Fruit fly (Drosophila melanogaster): ENCODE results near the gene CG42464.

Gene CG42464

dm6 chr2L:3675770-3676169 is 23.5 kb upstream of the CG42464 start (continued):
- TF ChIP-seq jing (GFP tag; optimal IDR thresholded peaks at IDR 0.05) (peak; percentile 33), CG8281 (tag; optimal IDR thresholded peaks at IDR 0.05) (no peak), Dp (GFP tag; optimal IDR thresholded peaks at IDR 0.05) (no peak), Mrtf (GFP tag; IDR thresholded peaks at IDR 0.05) (0 out of 3 replicates have a peak, but pooled peaks have one; percentile 23), CG42726 (GFP tag; IDR thresholded peaks at IDR 0.05; ENCODE audit: partially characterized antibody) (no peak), CG4424 (GFP tag; optimal IDR thresholded peaks at IDR 0.05) (peak; percentile 17), CG15073 (GFP tag; optimal IDR thresholded peaks at IDR 0.05) (no peak), gt (GFP tag; IDR thresholded peaks at IDR 0.05) (no peak), CG8765 (GFP tag; IDR thresholded peaks at IDR 0.05) (peak; percentile 55; the same call in 1 of the 2 replicates), CG6272 (GFP tag; IDR thresholded peaks at IDR 0.05) (no peak), CG10959 (GFP tag; IDR thresholded peaks at IDR 0.05) (peak; percentile 55), kah (GFP tag; optimal IDR thresholded peaks at IDR 0.05) (no peak), CG11696 (GFP tag; IDR thresholded peaks at IDR 0.05) (no peak), nmo (GFP tag; optimal IDR thresholded peaks at IDR 0.05) (peak; percentile 44), CG18262 (tag; optimal IDR thresholded peaks at IDR 0.05) (peak; percentile 53), dati (GFP tag; IDR thresholded peaks at IDR 0.05) (no peak), CG30431 (GFP tag; optimal IDR thresholded peaks at IDR 0.05) (peak; percentile 24), tap (tag; optimal IDR thresholded peaks at IDR 0.05) (peak; percentile 11), ase (GFP tag; IDR thresholded peaks at IDR 0.05) (0 out of 3 replicates have a peak, but pooled peaks have one; percentile 35), CG2875 (GFP tag; optimal IDR thresholded peaks at IDR 0.05) (peak; percentile 13), al (GFP tag; IDR thresholded peaks at IDR 0.05) (no peak), CG14441 (GFP tag; IDR thresholded peaks at IDR 0.05) (0 out of 2 replicates have a peak, but pooled peaks have one; percentile 20), fd96Cb (tag; optimal IDR thresholded peaks at IDR 0.05) (peak; percentile 55), zen2 (GFP tag; IDR thresholded peaks at IDR 0.05; ENCODE audit: partially characterized antibody) (no peak), slp2 (GFP tag; optimal IDR thresholded peaks at IDR 0.05) (no peak), tgo (GFP tag; IDR thresholded peaks at IDR 0.05) (no peak), Tbp (GFP tag; optimal IDR thresholded peaks at IDR 0.05) (no peak), vnd (GFP tag; IDR thresholded peaks at IDR 0.05; ENCODE audit: partially characterized antibody) (no peak), cas (GFP tag; IDR thresholded peaks at IDR 0.05) (no peak)

dm6 chr2L:3681338-3681737 is 17.9 kb upstream of the CG42464 start:
- TF ChIP-seq pros (GFP tag; optimal IDR thresholded peaks at IDR 0.05) (peak; percentile 57), CG8359 (GFP tag; optimal IDR thresholded peaks at IDR 0.05; ENCODE audit: borderline replicate concordance) (no peak), CG7745 (tag; optimal IDR thresholded peaks at IDR 0.05) (no peak), Mrtf (GFP tag; IDR thresholded peaks at IDR 0.05) (0 out of 3 replicates have a peak, but pooled peaks have one; percentile 11), Spps (tag; optimal IDR thresholded peaks at IDR 0.05) (no peak), tap (tag; optimal IDR thresholded peaks at IDR 0.05) (peak; percentile 50), crol (GFP tag; IDR thresholded peaks at IDR 0.05) (peak; percentile 31; the same call in 1 of the 2 replicates)

DNA sequence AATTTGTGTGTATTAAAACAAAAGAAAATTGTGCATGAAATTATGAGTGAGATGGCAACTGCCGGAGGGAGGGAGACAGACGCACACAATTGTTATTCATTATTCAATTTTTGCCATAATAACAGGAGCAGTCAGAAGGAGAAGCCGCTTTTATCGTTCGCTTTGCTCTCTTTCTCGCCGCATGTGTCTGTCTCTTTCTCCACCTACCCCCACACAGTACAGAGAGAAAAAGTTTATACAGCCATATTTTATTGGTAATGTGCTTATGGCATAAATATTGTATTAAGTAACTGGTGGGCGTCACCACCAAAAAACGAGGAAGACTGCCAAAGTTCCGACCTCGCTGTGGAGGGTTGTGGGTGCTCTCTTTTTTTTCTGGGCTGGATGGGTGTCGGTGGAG is 16.8 kb upstream of the CG42464 start:
- TF ChIP-seq Mes4 (GFP tag; optimal IDR thresholded peaks at IDR 0.05): no peak
- TF ChIP-seq Nf-YC (tag; optimal IDR thresholded peaks at IDR 0.05): peak; percentile 93
- no peak for TF ChIP-seq B-H2 (GFP tag; optimal IDR thresholded peaks at IDR 0.05)
- no peak for TF ChIP-seq ken (GFP tag; IDR thresholded peaks at IDR 0.05)
- no peak for TF ChIP-seq CG1603 (tag; optimal IDR thresholded peaks at IDR 0.05)
- TF ChIP-seq vvl (GFP tag; IDR thresholded peaks at IDR 0.05): peak; percentile 29; the same call in 1 of the 2 replicates
- TF ChIP-seq Trl (optimal IDR thresholded peaks at IDR 0.05): peak in 1 of 2 experiments; percentile 5
- no peak for TF ChIP-seq Trl (GFP tag; optimal IDR thresholded peaks at IDR 0.05)
- TF ChIP-seq seq (GFP tag; IDR thresholded peaks at IDR 0.05): peak; percentile 74; the same call in 1 of the 2 replicates
- TF ChIP-seq lov (optimal IDR thresholded peaks at IDR 0.05): no peak
- no peak for TF ChIP-seq lov (GFP tag; IDR thresholded peaks at IDR 0.05)
- TF ChIP-seq CG34224 (GFP tag; IDR thresholded peaks at IDR 0.05; ENCODE audit: partially characterized antibody): no peak
- no peak for TF ChIP-seq schlank (tag; optimal IDR thresholded peaks at IDR 0.05)
- TF ChIP-seq zf30C (GFP tag; optimal IDR thresholded peaks at IDR 0.05): no peak
- TF ChIP-seq CG10274 (GFP tag; optimal IDR thresholded peaks at IDR 0.05): no peak
- TF ChIP-seq psq (GFP tag; optimal IDR thresholded peaks at IDR 0.05): no peak
- no peak for TF ChIP-seq nerfin-2 (GFP tag; IDR thresholded peaks at IDR 0.05; ENCODE audit: partially characterized antibody)
- no peak for TF ChIP-seq Tbp (GFP tag; optimal IDR thresholded peaks at IDR 0.05)

All from whole organism, embryonic.